Fruit fly (Drosophila melanogaster): ENCODE data around the gene MnM.
A peak's percentile ranks its signal among the peaks of the same experiment; 100 is the strongest.

Gene MnM

DNA sequence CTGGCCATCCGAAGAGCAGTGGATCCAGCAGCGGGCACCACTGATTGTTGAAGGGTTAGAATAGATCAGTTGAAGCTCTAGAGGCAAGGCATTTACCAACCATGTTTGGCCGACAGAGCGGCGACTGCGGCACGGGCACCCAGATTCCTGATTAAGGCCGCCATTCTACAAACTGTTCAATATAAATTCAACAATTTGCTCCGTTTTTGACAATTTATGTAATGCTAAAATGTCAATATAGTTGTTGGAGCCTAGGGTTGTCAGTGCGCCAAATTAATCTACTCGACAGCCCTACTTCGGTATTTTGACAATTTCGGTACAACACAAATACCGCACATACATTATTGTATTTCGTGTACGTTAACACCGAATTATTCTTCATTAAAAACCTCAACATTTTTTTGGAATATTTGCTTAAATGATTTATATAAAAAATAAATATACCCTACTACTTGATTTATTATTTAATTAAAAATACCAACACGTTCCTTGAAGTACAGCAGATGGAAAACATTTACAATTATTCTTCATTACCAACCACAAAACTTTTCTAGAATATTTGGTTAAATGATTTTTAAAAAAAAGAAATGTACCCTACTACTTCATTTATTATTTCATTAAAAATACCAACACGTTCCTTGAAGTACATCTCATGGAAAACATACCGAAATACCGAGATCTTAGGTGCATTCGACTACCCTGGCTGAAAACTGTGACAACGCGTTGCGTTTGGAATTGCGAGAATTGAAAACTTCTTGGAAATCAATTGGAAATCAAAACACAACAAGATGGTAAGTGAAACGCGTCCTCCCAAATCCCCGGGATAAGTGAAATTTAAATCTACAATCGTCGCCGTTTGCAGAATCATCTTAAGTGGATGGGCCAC is 18.8 kb downstream of the MnM start, which contains the start of the genes ND-30 and CG15812 (continued):
- TF ChIP-seq Xrp1 (GFP tag; IDR thresholded peaks at IDR 0.05) (no peak; the same call in 1 of the 2 replicates), H15 (GFP tag; IDR thresholded peaks at IDR 0.05) (no peak), az2 (GFP tag; optimal IDR thresholded peaks at IDR 0.05) (peak; percentile 25), CG30403 (GFP tag; optimal IDR thresholded peaks at IDR 0.05) (peak; percentile 59), ato (GFP tag; IDR thresholded peaks at IDR 0.05; ENCODE audit: partially characterized antibody) (0 out of 2 replicates have a peak, but pooled peaks have one; percentile 30), CG31224 (GFP tag; IDR thresholded peaks at IDR 0.05) (no peak), wdn (GFP tag; IDR thresholded peaks at IDR 0.05) (no peak), run (tag; optimal IDR thresholded peaks at IDR 0.05) (no peak), p53 (GFP tag; optimal IDR thresholded peaks at IDR 0.05) (no peak), CG10979 (tag; optimal IDR thresholded peaks at IDR 0.05) (no peak), CG6683 (GFP tag; optimal IDR thresholded peaks at IDR 0.05) (no peak), CG7271 (tag; optimal IDR thresholded peaks at IDR 0.05) (no peak), trh (GFP tag; optimal IDR thresholded peaks at IDR 0.05) (no peak), CG6791 (GFP tag; IDR thresholded peaks at IDR 0.05; ENCODE audit: partially characterized antibody) (no peak), CG11398 (GFP tag; optimal IDR thresholded peaks at IDR 0.05) (no peak), Gug (GFP tag; IDR thresholded peaks at IDR 0.05) (no peak), CG4707 (GFP tag; optimal IDR thresholded peaks at IDR 0.05) (no peak), CG1529 (GFP tag; optimal IDR thresholded peaks at IDR 0.05) (no peak), CG9215 (GFP tag; IDR thresholded peaks at IDR 0.05) (no peak), emc (GFP tag; optimal IDR thresholded peaks at IDR 0.05) (no peak), CG9437 (GFP tag; optimal IDR thresholded peaks at IDR 0.05) (peak; percentile 34), nerfin-2 (GFP tag; IDR thresholded peaks at IDR 0.05; ENCODE audit: partially characterized antibody) (no peak), z (GFP tag; IDR thresholded peaks at IDR 0.05) (no peak), Med (GFP tag) (no peak), CG3847 (GFP tag; IDR thresholded peaks at IDR 0.05) (0 out of 2 replicates have a peak, but pooled peaks have one; percentile 5), CG11695 (GFP tag; IDR thresholded peaks at IDR 0.05) (no peak), B-H2 (GFP tag; optimal IDR thresholded peaks at IDR 0.05) (no peak), CG2120 (GFP tag; optimal IDR thresholded peaks at IDR 0.05) (peak; percentile 7), Sox102F (GFP tag; optimal IDR thresholded peaks at IDR 0.05) (no peak), aop (GFP tag; IDR thresholded peaks at IDR 0.05) (no peak), dati (GFP tag; IDR thresholded peaks at IDR 0.05) (no peak), CG1024 (GFP tag; IDR thresholded peaks at IDR 0.05) (no peak), CG7556 (GFP tag; optimal IDR thresholded peaks at IDR 0.05) (peak; percentile 24), Drgx (GFP tag; IDR thresholded peaks at IDR 0.05) (no peak), CoRest (tag; optimal IDR thresholded peaks at IDR 0.05) (no peak), YL-1 (GFP tag; optimal IDR thresholded peaks at IDR 0.05) (peak; percentile 41), CG12659 (GFP tag; optimal IDR thresholded peaks at IDR 0.05) (peak; percentile 55), CG32532 (GFP tag; IDR thresholded peaks at IDR 0.05) (no peak), Ada2b (GFP tag; IDR thresholded peaks at IDR 0.05) (no peak), ERR (GFP tag; optimal IDR thresholded peaks at IDR 0.05) (no peak), stc (GFP tag; IDR thresholded peaks at IDR 0.05) (no peak), gfzf (GFP tag; optimal IDR thresholded peaks at IDR 0.05) (peak; percentile 45), CG13775 (GFP tag; optimal IDR thresholded peaks at IDR 0.05) (peak; percentile 6), Camta (GFP tag; optimal IDR thresholded peaks at IDR 0.05) (no peak), CG12391 (tag; optimal IDR thresholded peaks at IDR 0.05) (peak; percentile 58), CG9609 (GFP tag; optimal IDR thresholded peaks at IDR 0.05) (no peak), row (GFP tag; IDR thresholded peaks at IDR 0.05) (peak; percentile 73), CG11247 (GFP tag; IDR thresholded peaks at IDR 0.05) (no peak), lola (GFP tag; optimal IDR thresholded peaks at IDR 0.05) (peak in 1 of 3 experiments; percentile 51)
